Fruit fly (Drosophila melanogaster) whole organism, embryonic: ENCODE data around the gene tra.
A peak's percentile ranks its signal among the peaks of the same experiment; 100 is the strongest.

ENCODE experiments used
- B-H2 ChIP-seq: fragments of 200-800 bp; sonication (Bioruptor generic); optimal IDR thresholded peaks from 2 replicates; lab custom pipeline; 2018; ENCODE audit warnings: missing biosample characterization, mild to moderate bottlenecking, missing genetic modification characterization
- CG10979 ChIP-seq: fragments of 200-800 bp; sonication (Bioruptor generic); optimal IDR thresholded peaks from 2 replicates; lab custom pipeline; 2018; ENCODE audit warnings: missing biosample characterization, mild to moderate bottlenecking, missing genetic modification characterization, moderate library complexity
- CG12104 ChIP-seq: fragments of 200-800 bp; sonication (Bioruptor generic); optimal IDR thresholded peaks from 3 replicates; lab custom pipeline; 2016; ENCODE audit warnings: missing biosample characterization, missing genetic modification characterization
- CG13424 ChIP-seq: fragments of 200-800 bp; sonication (Bioruptor generic); optimal IDR thresholded peaks from 2 replicates; lab custom pipeline; 2019; ENCODE audit warnings: missing biosample characterization, mild to moderate bottlenecking, missing genetic modification characterization, moderate library complexity
- CG14050 ChIP-seq: fragments of 200-800 bp; sonication (Bioruptor generic); IDR thresholded peaks from 3 replicates; pipeline ENCODE4 v1.3.6; 2022; ENCODE audit warnings: missing biosample characterization, missing genetic modification characterization
- CG15269 ChIP-seq: fragments of 200-800 bp; sonication (Bioruptor generic); optimal IDR thresholded peaks from 2 replicates; lab custom pipeline; 2018; ENCODE audit warnings: missing biosample characterization, mild to moderate bottlenecking, missing genetic modification characterization, moderate library complexity
- CG1603 ChIP-seq: fragments of 200-800 bp; sonication (Bioruptor generic); optimal IDR thresholded peaks from 2 replicates; lab custom pipeline; 2019; ENCODE audit warnings: missing biosample characterization, mild to moderate bottlenecking, missing genetic modification characterization, moderate library complexity
- CG17612 ChIP-seq: fragments of 200-800 bp; sonication (Bioruptor generic); IDR thresholded peaks from 2 replicates; pipeline ENCODE4 v1.3.6; 2022; ENCODE audit warnings: missing biosample characterization, missing genetic modification characterization
- CG17802 ChIP-seq: fragments of 200-800 bp; sonication (Bioruptor generic); optimal IDR thresholded peaks from 2 replicates; lab custom pipeline; 2018; ENCODE audit warnings: missing biosample characterization, mild to moderate bottlenecking, missing genetic modification characterization, moderate library complexity
- CG1792 ChIP-seq: fragments of 200-800 bp; sonication (Bioruptor generic); optimal IDR thresholded peaks from 2 replicates; lab custom pipeline; 2016; ENCODE audit warnings: missing biosample characterization, missing genetic modification characterization
- CG18011 ChIP-seq: fragments of 200-800 bp; sonication (Bioruptor generic); optimal IDR thresholded peaks from 2 replicates; lab custom pipeline; 2017; ENCODE audit warnings: missing biosample characterization, missing genetic modification characterization, mild to moderate bottlenecking, moderate library complexity, missing genotype
- CG1832 ChIP-seq: fragments of 200-800 bp; sonication (Bioruptor generic); optimal IDR thresholded peaks from 2 replicates; lab custom pipeline; 2017; ENCODE audit warnings: missing biosample characterization, mild to moderate bottlenecking, missing genetic modification characterization, inconsistent platforms
- CG2116 ChIP-seq: fragments of 200-800 bp; sonication (Bioruptor generic); optimal IDR thresholded peaks from 3 replicates; lab custom pipeline; 2018; ENCODE audit warnings: missing biosample characterization, mild to moderate bottlenecking, missing genetic modification characterization
- CG31441 ChIP-seq: fragments of 200-800 bp; sonication (Bioruptor generic); IDR thresholded peaks from 2 replicates; pipeline ENCODE4 v1.3.6; 2022; ENCODE audit warnings: missing biosample characterization, missing genetic modification characterization
- CG3163 ChIP-seq: fragments of 200-800 bp; sonication (Bioruptor generic); optimal IDR thresholded peaks from 3 replicates; lab custom pipeline; 2016; ENCODE audit warnings: missing biosample characterization, missing genetic modification characterization
- CG32772 ChIP-seq: fragments of 200-800 bp; sonication (Bioruptor generic); IDR thresholded peaks from 2 replicates; pipeline ENCODE4 v1.3.6; 2022; ENCODE audit warnings: missing biosample characterization, missing genetic modification characterization
- CG34422 ChIP-seq: fragments of 200-800 bp; sonication (Bioruptor generic); IDR thresholded peaks from 3 replicates; pipeline ENCODE4 v1.3.6; 2022; ENCODE audit warnings: missing biosample characterization, missing genetic modification characterization
- CG3995 ChIP-seq: fragments of 200-800 bp; sonication (Bioruptor generic); optimal IDR thresholded peaks from 3 replicates; lab custom pipeline; 2016; ENCODE audit warnings: missing biosample characterization, missing genetic modification characterization
- CG4730 ChIP-seq: fragments of 200-800 bp; sonication (Bioruptor generic); IDR thresholded peaks from 2 replicates; pipeline ENCODE4 v1.3.6; 2022; ENCODE audit warnings: missing biosample characterization, missing genetic modification characterization
- CG6683 ChIP-seq: fragments of 200-800 bp; sonication (Bioruptor generic); optimal IDR thresholded peaks from 2 replicates; lab custom pipeline; 2017; ENCODE audit warnings: missing biosample characterization, mild to moderate bottlenecking, missing genetic modification characterization, missing genetic modification reagents
- CG7987 ChIP-seq: fragments of 200-800 bp; sonication (Bioruptor generic); optimal IDR thresholded peaks from 2 replicates; lab custom pipeline; 2018; ENCODE audit warnings: missing biosample characterization, mild to moderate bottlenecking, missing genetic modification characterization, moderate library complexity
- CG9932 ChIP-seq: fragments of 200-800 bp; sonication (Bioruptor generic); IDR thresholded peaks from 2 replicates; pipeline ENCODE4 v1.3.6; 2022; ENCODE audit warnings: missing biosample characterization, missing genetic modification characterization
- CTCF ChIP-seq: fragments of 200-800 bp; sonication (Bioruptor generic); optimal IDR thresholded peaks from 2 replicates; lab custom pipeline; 2017; ENCODE audit warnings: missing biosample characterization, mild to moderate bottlenecking, missing genetic modification characterization, moderate library complexity
- Dip3 ChIP-seq: fragments of 200-800 bp; sonication (Bioruptor generic); optimal IDR thresholded peaks from 3 replicates; lab custom pipeline; 2016; ENCODE audit warnings: missing biosample characterization, missing genetic modification characterization
- Hey ChIP-seq: fragments of 200-800 bp; sonication (Bioruptor generic); optimal IDR thresholded peaks from 3 replicates; lab custom pipeline; 2018; ENCODE audit warnings: missing biosample characterization, mild to moderate bottlenecking, missing genetic modification characterization
- Med ChIP-seq: fragments of 200-800 bp; sonication (Bioruptor generic); peaks from one replicate; lab custom pipeline; 2016; ENCODE audit warnings: missing biosample characterization, missing genetic modification characterization, mild to moderate bottlenecking, inconsistent platforms, moderate library complexity
- Myb ChIP-seq: fragments of 200-800 bp; sonication (Bioruptor generic); optimal IDR thresholded peaks from 2 replicates; lab custom pipeline; 2016; ENCODE audit warnings: missing biosample characterization, missing genetic modification characterization
- Oaz ChIP-seq: fragments of 200-800 bp; sonication (Bioruptor generic); IDR thresholded peaks from 2 replicates; pipeline ENCODE4 v1.3.6; 2022; ENCODE audit warnings: missing biosample characterization, missing genetic modification characterization
- Scr ChIP-seq: fragments of 200-800 bp; sonication (Bioruptor generic); IDR thresholded peaks from 2 replicates; pipeline ENCODE4 v1.3.6; 2022; ENCODE audit warnings: missing biosample characterization, missing genetic modification characterization; ENCODE audit not compliant: partially characterized antibody
- Sin3A ChIP-seq: fragments of >200 bp; optimal IDR thresholded peaks from 2 replicates; lab custom pipeline; 2018
- TFAM ChIP-seq: fragments of 200-800 bp; sonication (Bioruptor generic); optimal IDR thresholded peaks from 2 replicates; lab custom pipeline; 2017; ENCODE audit warnings: missing biosample characterization, missing genetic modification characterization, inconsistent platforms
- Xrp1 ChIP-seq: fragments of 200-800 bp; sonication (Bioruptor generic); IDR thresholded peaks from 2 replicates; pipeline ENCODE4 v1.3.6; 2022; ENCODE audit warnings: missing biosample characterization, missing genetic modification characterization
- bcd ChIP-seq: fragments of 200-800 bp; sonication (Bioruptor generic); optimal IDR thresholded peaks from 2 replicates; lab custom pipeline; 2017; ENCODE audit warnings: missing biosample characterization, mild to moderate bottlenecking, missing genetic modification characterization
- cad ChIP-seq: fragments of >200 bp; optimal IDR thresholded peaks from 2 replicates; lab custom pipeline; 2017; ENCODE audit warnings: missing biosample characterization, missing genetic modification characterization
- crc ChIP-seq: fragments of 200-800 bp; sonication (Bioruptor generic); optimal IDR thresholded peaks from 2 replicates; lab custom pipeline; 2016; ENCODE audit warnings: missing biosample characterization, missing genetic modification characterization
- danr ChIP-seq: fragments of 200-800 bp; sonication (Bioruptor generic); IDR thresholded peaks from 2 replicates; pipeline ENCODE4 v1.3.6; 2022; ENCODE audit warnings: missing biosample characterization, missing genetic modification characterization
- dati ChIP-seq: fragments of 200-800 bp; sonication (Bioruptor generic); IDR thresholded peaks from 2 replicates; pipeline ENCODE4 v1.3.6; 2022; ENCODE audit warnings: missing biosample characterization, missing genetic modification characterization
- dysf ChIP-seq: fragments of 200-800 bp; sonication (Bioruptor generic); IDR thresholded peaks from 3 replicates; pipeline ENCODE4 v1.3.6; 2022; ENCODE audit warnings: missing biosample characterization, missing genetic modification characterization
- eyg ChIP-seq: fragments of 200-800 bp; sonication (Bioruptor generic); optimal IDR thresholded peaks from 3 replicates; lab custom pipeline; 2016; ENCODE audit warnings: missing biosample characterization, missing genetic modification characterization
- ham ChIP-seq: fragments of 200-800 bp; sonication (Bioruptor generic); IDR thresholded peaks from 2 replicates; pipeline ENCODE4 v1.3.6; 2022; ENCODE audit warnings: missing biosample characterization, missing genetic modification characterization
- kay ChIP-seq: fragments of 200-800 bp; sonication (Bioruptor generic); optimal IDR thresholded peaks from 2 replicates; lab custom pipeline; 2016; ENCODE audit warnings: missing biosample characterization, missing genetic modification characterization
- nom ChIP-seq: fragments of 200-800 bp; sonication (Bioruptor generic); optimal IDR thresholded peaks from 2 replicates; lab custom pipeline; 2017; ENCODE audit warnings: missing biosample characterization, missing genetic modification characterization, mild to moderate bottlenecking, moderate library complexity, missing genetic modification reagents
- phol ChIP-seq: fragments of 200-800 bp; sonication (Bioruptor generic); optimal IDR thresholded peaks from 3 replicates; lab custom pipeline; 2018; ENCODE audit warnings: missing biosample characterization, mild to moderate bottlenecking, missing genetic modification characterization, moderate library complexity
- ranshi ChIP-seq: fragments of 200-800 bp; sonication (Bioruptor generic); IDR thresholded peaks from 2 replicates; pipeline ENCODE4 v1.3.6; 2022; ENCODE audit warnings: missing biosample characterization, missing genetic modification characterization
- ro ChIP-seq: fragments of 200-800 bp; sonication (Bioruptor generic); IDR thresholded peaks from 2 replicates; pipeline ENCODE4 v1.3.6; 2022; ENCODE audit warnings: missing biosample characterization, missing genetic modification characterization
- salm ChIP-seq: fragments of 200-800 bp; sonication (Bioruptor generic); optimal IDR thresholded peaks from 2 replicates; lab custom pipeline; 2018; ENCODE audit warnings: missing biosample characterization, mild to moderate bottlenecking, missing genetic modification characterization
- scrt ChIP-seq: fragments of 200-800 bp; sonication (Bioruptor generic); optimal IDR thresholded peaks from 2 replicates; lab custom pipeline; 2018; ENCODE audit warnings: missing biosample characterization, mild to moderate bottlenecking, missing genetic modification characterization, moderate library complexity
- shn ChIP-seq: fragments of 200-800 bp; sonication (Bioruptor generic); optimal IDR thresholded peaks from 3 replicates; lab custom pipeline; 2016; ENCODE audit warnings: missing biosample characterization, missing genetic modification characterization
- slou ChIP-seq: fragments of 200-800 bp; sonication (Bioruptor generic); optimal IDR thresholded peaks from 3 replicates; lab custom pipeline; 2016; ENCODE audit warnings: missing biosample characterization, missing genetic modification characterization
- sna ChIP-seq: fragments of 200-800 bp; sonication (Bioruptor generic); IDR thresholded peaks from 2 replicates; pipeline ENCODE4 v1.3.6; 2022; ENCODE audit warnings: missing biosample characterization, missing genetic modification characterization; ENCODE audit not compliant: partially characterized antibody
- vfl ChIP-seq: fragments of 200-800 bp; sonication (Bioruptor generic); optimal IDR thresholded peaks from 2 replicates; lab custom pipeline; 2016; ENCODE audit warnings: missing biosample characterization, missing genetic modification characterization
- vnd ChIP-seq: fragments of 200-800 bp; sonication (Bioruptor generic); IDR thresholded peaks from 3 replicates; pipeline ENCODE4 v1.3.6; 2022; ENCODE audit warnings: missing biosample characterization, missing genetic modification characterization; ENCODE audit not compliant: partially characterized antibody

The tra gene

dm6 chr3L:16635566-16636210, 44.8 kb upstream of the tra start (continued):
- TF ChIP-seq shn (GFP tag; lab: Kevin White, UChicago), result no peak
- no peak for TF ChIP-seq CG3995
- peak; percentile 42 for TF ChIP-seq Med
- no peak for TF ChIP-seq CG6683
- TF ChIP-seq scrt (GFP tag; lab: Kevin White, UChicago), result no peak
- no peak for TF ChIP-seq crc (GFP tag; lab: Kevin White, UChicago)
- TF ChIP-seq Xrp1 (GFP tag; lab: Robert Waterston, UW), result no peak
- TF ChIP-seq dati (GFP tag; lab: Robert Waterston, UW), result no peak
- peak; percentile 11 for TF ChIP-seq Dip3 (GFP tag; lab: Kevin White, UChicago)
- TF ChIP-seq kay (GFP tag; lab: Kevin White, UChicago), result peak; percentile 76
- TF ChIP-seq nom, result no peak
- peak; percentile 49 for TF ChIP-seq CG10979 (tag; lab: Kevin White, UChicago)
- TF ChIP-seq Sin3A (lab: Kevin White, UChicago), result no peak
- no peak for TF ChIP-seq CG7987 (GFP tag; lab: Kevin White, UChicago)
- TF ChIP-seq ranshi (GFP tag; lab: Robert Waterston, UW), result no peak
- TF ChIP-seq CTCF (GFP tag; lab: Kevin White, UChicago), result no peak
- no peak for TF ChIP-seq CG13424 (tag; lab: Kevin White, UChicago)
- TF ChIP-seq Scr (GFP tag; lab: Robert Waterston, UW), result no peak
- no peak for TF ChIP-seq CG17612 (GFP tag; lab: Robert Waterston, UW)
- no peak for TF ChIP-seq CG18011
- TF ChIP-seq CG31441 (GFP tag; lab: Robert Waterston, UW), result peak; percentile 55
- TF ChIP-seq eyg (GFP tag; lab: Kevin White, UChicago), result no peak
- no peak for TF ChIP-seq B-H2 (GFP tag; lab: Kevin White, UChicago)
- no peak for TF ChIP-seq danr (GFP tag; lab: Robert Waterston, UW)
- no peak for TF ChIP-seq CG32772 (GFP tag; lab: Robert Waterston, UW)
- no peak for TF ChIP-seq CG4730 (GFP tag; lab: Robert Waterston, UW)
- no peak for TF ChIP-seq vnd (GFP tag; lab: Robert Waterston, UW)
- no peak for TF ChIP-seq CG2116 (GFP tag; lab: Kevin White, UChicago)
- peak; percentile 37 for TF ChIP-seq phol (tag; lab: Kevin White, UChicago)
- no peak for TF ChIP-seq cad (GFP tag; lab: Kevin White, UChicago)
- no peak for TF ChIP-seq ham
- peak; percentile 48; the same call in 1 of the 3 replicates for TF ChIP-seq dysf (GFP tag; lab: Robert Waterston, UW)
- TF ChIP-seq slou (GFP tag; lab: Kevin White, UChicago), result no peak
- no peak for TF ChIP-seq CG9932 (GFP tag; lab: Robert Waterston, UW)
- TF ChIP-seq vfl (GFP tag; lab: Kevin White, UChicago), result no peak
- no peak for TF ChIP-seq TFAM (GFP tag; lab: Kevin White, UChicago)
- TF ChIP-seq CG14050 (GFP tag; lab: Robert Waterston, UW), result no peak
- peak; percentile 44 for TF ChIP-seq CG15269 (tag; lab: Kevin White, UChicago)
- no peak for TF ChIP-seq Myb (GFP tag; lab: Kevin White, UChicago)
- no peak for TF ChIP-seq CG1603 (tag; lab: Kevin White, UChicago)
- no peak for TF ChIP-seq salm
- no peak for TF ChIP-seq sna (GFP tag; lab: Robert Waterston, UW)
- no peak for TF ChIP-seq CG1792 (GFP tag; lab: Kevin White, UChicago)
- TF ChIP-seq CG12104 (GFP tag; lab: Kevin White, UChicago), result no peak
- no peak for TF ChIP-seq Oaz (GFP tag; lab: Robert Waterston, UW)
- TF ChIP-seq ro, result no peak
- no peak for TF ChIP-seq CG3163 (GFP tag; lab: Kevin White, UChicago)
- peak; percentile 12 for TF ChIP-seq bcd
- TF ChIP-seq Hey (tag; lab: Kevin White, UChicago), result no peak
- TF ChIP-seq CG34422 (GFP tag; lab: Robert Waterston, UW), result no peak
- no peak for TF ChIP-seq CG1832
- no peak for TF ChIP-seq CG17802
